Worm (Caenorhabditis elegans) whole organism, L1 larva: ENCODE data around the gene tram-1.

Source experiments
- C34B4.2 ChIP-seq: sonication (generic microtip); optimal IDR thresholded peaks from 2 replicates; lab custom pipeline; 2017; ENCODE audit warnings: mild to moderate bottlenecking, missing genetic modification characterization, missing compliant biosample characterization
- Y116A8C.19 ChIP-seq: sonication (generic microtip); optimal IDR thresholded peaks from 2 replicates; lab custom pipeline; 2016; ENCODE audit warnings: missing compliant biosample characterization, missing genetic modification characterization, borderline replicate concordance
- ama-1 ChIP-seq: fragments of 150-350 bp; optimal IDR thresholded peaks from 2 replicates; lab custom pipeline; 2014
- ceh-63 ChIP-seq: fragments of 200-800 bp; sonication (Bioruptor generic); optimal IDR thresholded peaks from 2 replicates; lab custom pipeline; 2018; ENCODE audit warnings: mild to moderate bottlenecking, missing genetic modification characterization, missing compliant biosample characterization
- ceh-82 ChIP-seq, 3 experiments: fragments of 150-350 bp in 1 of 3; sonication (generic microtip) in 2 of 3; optimal IDR thresholded peaks; 2 replicates each; lab custom pipeline; 2014 to 2017; ENCODE audit warnings: missing biosample characterization in 3 of 3, missing genetic modification characterization in 3 of 3
- dpl-1 ChIP-seq, 3 experiments: fragments of 150-350 bp in 2 of 3; sonication (generic microtip) in 1 of 3; optimal IDR thresholded peaks; 2 replicates each; lab custom pipeline; 2014 to 2017; ENCODE audit warnings: missing biosample characterization in 3 of 3, missing genetic modification characterization in 3 of 3, missing genetic modification reagents in 3 of 3
- dsc-1 ChIP-seq: sonication (generic microtip); optimal IDR thresholded peaks from 2 replicates; lab custom pipeline; 2016; ENCODE audit warnings: mild to moderate bottlenecking, missing genetic modification characterization, missing compliant biosample characterization
- egl-13 ChIP-seq: sonication (generic microtip); optimal IDR thresholded peaks from 2 replicates; lab custom pipeline; 2016; ENCODE audit warnings: missing genotype, missing genetic modification reagents, missing genetic modification characterization, missing compliant biosample characterization
- elt-2 ChIP-seq: sonication (generic microtip); optimal IDR thresholded peaks from 2 replicates; lab custom pipeline; 2016; ENCODE audit warnings: missing genetic modification characterization, mild to moderate bottlenecking, inconsistent platforms, missing compliant biosample characterization, missing genetic modification reagents
- elt-3 ChIP-seq, 6 experiments: fragments of 150-350 bp in 1 of 6; sonication (generic microtip); optimal IDR thresholded peaks; 2 replicates each; lab custom pipeline; 2017 to 2018; ENCODE audit warnings: missing biosample characterization in 6 of 6, missing genetic modification characterization in 6 of 6, inconsistent platforms in 1 of 6
- fkh-4 ChIP-seq: sonication (generic microtip); optimal IDR thresholded peaks from 2 replicates; lab custom pipeline; 2016; ENCODE audit warnings: missing compliant biosample characterization, missing genetic modification characterization, borderline replicate concordance
- fos-1 ChIP-seq: fragments of 150-350 bp; optimal IDR thresholded peaks from 2 replicates; lab custom pipeline; 2014; ENCODE audit warnings: missing biosample characterization, missing genetic modification characterization
- hlh-4 ChIP-seq: sonication (generic microtip); optimal IDR thresholded peaks from 2 replicates; lab custom pipeline; 2016; ENCODE audit warnings: mild to moderate bottlenecking, missing genetic modification characterization, missing compliant biosample characterization
- irx-1 ChIP-seq: sonication (generic microtip); optimal IDR thresholded peaks from 2 replicates; lab custom pipeline; 2016; ENCODE audit warnings: missing genetic modification characterization, missing compliant biosample characterization
- isw-1 ChIP-seq: fragments of 200-800 bp; sonication (Bioruptor generic); IDR thresholded peaks from 2 replicates; pipeline ENCODE4 v1.3.6; 2022; ENCODE audit warnings: missing genetic modification characterization, missing compliant biosample characterization
- jun-1 ChIP-seq: fragments of 150-350 bp; optimal IDR thresholded peaks from 2 replicates; lab custom pipeline; 2014; ENCODE audit warnings: missing biosample characterization, missing genetic modification reagents, missing genetic modification characterization
- lin-35 ChIP-seq, 2 experiments: fragments of 150-350 bp; optimal IDR thresholded peaks; 2 replicates each; lab custom pipeline; 2014; ENCODE audit warnings: missing biosample characterization in 2 of 2, missing genetic modification characterization in 2 of 2, missing genetic modification reagents in 2 of 2
- lin-39 ChIP-seq: fragments of 150-350 bp; optimal IDR thresholded peaks from 2 replicates; lab custom pipeline; 2014; ENCODE audit warnings: missing biosample characterization, missing genetic modification reagents, missing genetic modification characterization
- lir-3 ChIP-seq: sonication (generic microtip); optimal IDR thresholded peaks from 2 replicates; lab custom pipeline; 2016; ENCODE audit warnings: mild to moderate bottlenecking, missing genetic modification characterization, moderate library complexity, missing compliant biosample characterization; ENCODE audit not compliant: poor library complexity
- mab-9 ChIP-seq: fragments of 200-800 bp; sonication (Bioruptor generic); IDR thresholded peaks from 2 replicates; pipeline ENCODE4 v1.3.6; 2022; ENCODE audit warnings: missing genetic modification reagents, missing genetic modification characterization, missing compliant biosample characterization
- mep-1 ChIP-seq: fragments of 150-350 bp; optimal IDR thresholded peaks from 2 replicates; lab custom pipeline; 2014; ENCODE audit warnings: missing biosample characterization, missing genetic modification characterization
- nhr-19 ChIP-seq: fragments of 200-800 bp; sonication (Bioruptor generic); conservative IDR thresholded peaks from 2 replicates; pipeline ENCODE4 v1.3.6; 2022; ENCODE audit warnings: missing genetic modification characterization, missing compliant biosample characterization
- nhr-28 ChIP-seq: fragments of 150-350 bp; optimal IDR thresholded peaks from 2 replicates; lab custom pipeline; 2014; ENCODE audit warnings: missing biosample characterization, missing genetic modification characterization
- nhr-71 ChIP-seq: sonication (generic microtip); optimal IDR thresholded peaks from 2 replicates; lab custom pipeline; 2016; ENCODE audit warnings: mild to moderate bottlenecking, missing genetic modification characterization, moderate library complexity, missing compliant biosample characterization
- nhr-85 ChIP-seq: sonication (generic microtip); peaks from one replicate; lab custom pipeline; 2016; ENCODE audit warnings: missing genetic modification characterization, inconsistent platforms, missing compliant biosample characterization
- pag-3 ChIP-seq: sonication (generic microtip); optimal IDR thresholded peaks from 2 replicates; lab custom pipeline; 2017; ENCODE audit warnings: missing genetic modification characterization, mild to moderate bottlenecking, missing compliant biosample characterization, antibody characterized with exemption, borderline replicate concordance; ENCODE audit not compliant: insufficient read depth
- pqm-1 ChIP-seq: sonication (generic microtip); optimal IDR thresholded peaks from 3 replicates; lab custom pipeline; 2017; ENCODE audit warnings: missing biosample characterization, missing genetic modification characterization
- rnt-1 ChIP-seq: sonication (generic microtip); optimal IDR thresholded peaks from 2 replicates; lab custom pipeline; 2016; ENCODE audit warnings: mild to moderate bottlenecking, missing genetic modification characterization, moderate library complexity, missing compliant biosample characterization
- snpc-4 ChIP-seq: fragments of 150-350 bp; optimal IDR thresholded peaks from 2 replicates; lab custom pipeline; 2014; ENCODE audit warnings: missing biosample characterization, missing genetic modification characterization
- sup-37 ChIP-seq: fragments of 200-800 bp; sonication (Bioruptor generic); optimal IDR thresholded peaks from 2 replicates; lab custom pipeline; 2018; ENCODE audit warnings: mild to moderate bottlenecking, missing genetic modification characterization, missing compliant biosample characterization
- swsn-7 ChIP-seq: sonication (generic microtip); optimal IDR thresholded peaks from 2 replicates; lab custom pipeline; 2016; ENCODE audit warnings: missing genetic modification characterization, missing compliant biosample characterization
- tlp-1 ChIP-seq: fragments of 150-350 bp; optimal IDR thresholded peaks from 2 replicates; lab custom pipeline; 2014; ENCODE audit warnings: missing biosample characterization, missing genetic modification characterization
- unc-30 ChIP-seq: sonication (generic microtip); optimal IDR thresholded peaks from 2 replicates; lab custom pipeline; 2017; ENCODE audit warnings: missing biosample characterization, missing genetic modification characterization
- unc-62 ChIP-seq: fragments of 150-350 bp; optimal IDR thresholded peaks from 2 replicates; lab custom pipeline; 2014; ENCODE audit warnings: missing biosample characterization, missing genetic modification reagents, missing genetic modification characterization
- vab-15 ChIP-seq: sonication (generic microtip); optimal IDR thresholded peaks from 2 replicates; lab custom pipeline; 2017; ENCODE audit warnings: missing genotype, mild to moderate bottlenecking, missing genetic modification characterization, missing compliant biosample characterization
- zag-1 ChIP-seq: fragments of 150-350 bp; optimal IDR thresholded peaks from 2 replicates; lab custom pipeline; 2014; ENCODE audit warnings: missing biosample characterization, missing genetic modification characterization
- zip-4 ChIP-seq: fragments of 200-800 bp; sonication (Bioruptor generic); optimal IDR thresholded peaks from 2 replicates; lab custom pipeline; 2018; ENCODE audit warnings: mild to moderate bottlenecking, missing genetic modification characterization, moderate library complexity, missing compliant biosample characterization
- ztf-11 ChIP-seq, 2 experiments: sonication (generic microtip); optimal IDR thresholded peaks; 2 replicates each; lab custom pipeline; 2016 to 2017; ENCODE audit warnings: missing genetic modification characterization in 2 of 2, missing biosample characterization in 1 of 2, missing compliant biosample characterization in 1 of 2

tram-1 gene

ce11 chrIV:10235279-10235829 lies 14.3 kb upstream of the tram-1 start, which contains the start of gene ech-9:
Gene ech-9 (minus strand): TSS chrIV:10235329.
- TF ChIP-seq mep-1 (tag; lab: Kevin White, UChicago) (no peak), Y116A8C.19 (tag; lab: Kevin White, UChicago) (no peak), elt-2 (tag; lab: Kevin White, UChicago) (peak; percentile 39)

- TF ChIP-seq ama-1 (lab: Kevin White, UChicago) (no peak), unc-62 (no peak), nhr-71 (tag; lab: Kevin White, UChicago) (no peak), pqm-1 (tag; lab: Kevin White, UChicago) (no peak), hlh-4 (no peak), lin-35 (GFP tag; optimal IDR thresholded peaks at IDR 0.05; lab: Kevin White, UChicago) (no peak), ztf-11 (tag; optimal IDR thresholded peaks at IDR 0.05; lab: Kevin White, UChicago) (no peak), nhr-85 (tag; lab: Kevin White, UChicago) (no peak), dpl-1 (GFP tag; optimal IDR thresholded peaks at IDR 0.05; lab: Kevin White, UChicago) (no peak), swsn-7 (no peak), ceh-82 (tag; optimal IDR thresholded peaks at IDR 0.05; lab: Kevin White, UChicago) (no peak), unc-30 (tag; lab: Kevin White, UChicago) (no peak), irx-1 (tag; lab: Kevin White, UChicago) (no peak), lin-39 (no peak), Y116A8C.19 (tag; lab: Kevin White, UChicago) (no peak), pag-3 (tag; lab: Kevin White, UChicago) (no peak), sup-37 (GFP tag; lab: Kevin White, UChicago) (no peak), C34B4.2 (tag; lab: Kevin White, UChicago) (no peak), rnt-1 (tag; lab: Kevin White, UChicago) (no peak)
These were observed 11.4 kb upstream of the tram-1 start, which contains the start of gene F01G10.4 for ce11 chrIV:10232456-10232855. Gene F01G10.4 (minus strand): TSS chrIV:10232556.

ce11 chrIV:10230971-10231370 lies 9.9 kb upstream of the tram-1 start, which contains the start of gene F01G10.5:
Gene F01G10.5 (minus strand): TSS chrIV:10231071.
- TF ChIP-seq fos-1 (tag; lab: Kevin White, UChicago), result no peak
- TF ChIP-seq ceh-82 (tag; optimal IDR thresholded peaks at IDR 0.05; lab: Kevin White, UChicago), result no peak
- TF ChIP-seq egl-13 (tag; lab: Kevin White, UChicago), result no peak
- TF ChIP-seq mab-9 (GFP tag; lab: Robert Waterston, UW), result no peak
- TF ChIP-seq nhr-19 (GFP tag; lab: Robert Waterston, UW), result no peak
- TF ChIP-seq ama-1 (lab: Kevin White, UChicago), result no peak
- TF ChIP-seq ceh-63 (GFP tag; lab: Kevin White, UChicago), result no peak
- no peak for TF ChIP-seq jun-1 (tag; lab: Kevin White, UChicago)
- TF ChIP-seq elt-2 (tag; lab: Kevin White, UChicago), result no peak
- no peak for TF ChIP-seq zag-1 (tag; lab: Kevin White, UChicago)
- no peak for TF ChIP-seq snpc-4 (tag; lab: Kevin White, UChicago)
- TF ChIP-seq dsc-1 (tag; lab: Kevin White, UChicago), result no peak
- no peak for TF ChIP-seq vab-15 (tag; lab: Kevin White, UChicago)
- TF ChIP-seq, all 84 proteins: peak for 0

DNA sequence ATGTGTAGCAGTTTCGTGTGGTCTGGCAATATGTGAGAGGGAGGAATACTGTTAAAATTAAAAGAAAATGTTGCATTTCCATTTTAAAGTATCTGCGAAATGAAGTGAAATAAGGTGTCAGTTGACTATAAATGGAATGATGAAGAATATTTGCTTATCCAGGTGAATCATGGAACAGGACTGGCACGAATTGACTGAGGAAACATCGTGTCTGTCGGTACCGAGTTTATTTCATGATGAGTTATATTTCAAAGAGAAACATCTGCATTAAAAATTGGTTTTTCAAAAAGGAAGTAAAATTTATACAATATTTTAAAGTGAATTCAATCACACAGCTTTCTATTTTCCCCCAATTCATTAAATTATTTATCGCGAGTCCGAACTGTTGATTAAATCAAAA lies 6.4 kb upstream of the tram-1 start, which contains the start of gene F01G10.6:
TSS of gene F01G10.6 (minus strand) at position 101 of the 400 bp plus-strand sequence.
- no peak for TF ChIP-seq elt-3 (tag; optimal IDR thresholded peaks at IDR 0.05; lab: Kevin White, UChicago)
- no peak for TF ChIP-seq fkh-4 (tag; lab: Kevin White, UChicago)
- TF ChIP-seq pqm-1 (tag; lab: Kevin White, UChicago), result no peak
- TF ChIP-seq nhr-28 (tag; lab: Kevin White, UChicago), result no peak
- no peak for TF ChIP-seq lir-3 (tag; lab: Kevin White, UChicago)
- no peak for TF ChIP-seq ceh-63 (GFP tag; lab: Kevin White, UChicago)
- TF ChIP-seq tlp-1 (tag; lab: Kevin White, UChicago), result no peak
- no peak for TF ChIP-seq swsn-7
- TF ChIP-seq zip-4 (GFP tag; lab: Kevin White, UChicago), result no peak
- no peak for TF ChIP-seq isw-1
